Fruit fly (Drosophila melanogaster): ENCODE measurements around the gene CG4820.

CG4820 gene

dm6 chr3R:11219883-11220282 lies 3.5 kb downstream of the CG4820 start, which contains the start of gene CG6689:
Gene CG6689, minus strand, starts transcription at chr3R:11220064.
- TF ChIP-seq Sp1 (GFP tag; optimal IDR thresholded peaks at IDR 0.05) (no peak), dl (GFP tag; optimal IDR thresholded peaks at IDR 0.05; ENCODE audit: insufficient read depth in 1 of 2, partially characterized antibody in 2 of 2) (no peak), h (GFP tag; optimal IDR thresholded peaks at IDR 0.05) (peak; percentile 8), CrebA (GFP tag; optimal IDR thresholded peaks at IDR 0.05; ENCODE audit: borderline replicate concordance) (no peak), Vsx2 (GFP tag; optimal IDR thresholded peaks at IDR 0.05; ENCODE audit: partially characterized antibody) (no peak), ey (GFP tag; optimal IDR thresholded peaks at IDR 0.05) (no peak), Mio (GFP tag; optimal IDR thresholded peaks at IDR 0.05) (no peak), HLH106 (tag; optimal IDR thresholded peaks at IDR 0.05) (no peak), Jra (GFP tag; optimal IDR thresholded peaks at IDR 0.05) (no peak), Hr78 (GFP tag; optimal IDR thresholded peaks at IDR 0.05) (no peak), Dfd (GFP tag; optimal IDR thresholded peaks at IDR 0.05) (no peak), usp (GFP tag; optimal IDR thresholded peaks at IDR 0.05) (no peak), woc (GFP tag; optimal IDR thresholded peaks at IDR 0.05) (peak; percentile 64), Hr83 (GFP tag; optimal IDR thresholded peaks at IDR 0.05; ENCODE audit: poor library complexity, severe bottlenecking) (peak; percentile 46)

dm6 chr3R:11221437-11222230 lies 5.3 kb downstream of the CG4820 start, which contains the start of the genes CG6693 and RpL3:
Gene CG6693, minus strand, starts transcription at chr3R:11221639.
Gene RpL3, plus strand, starts transcription at chr3R:11221894.
- TF ChIP-seq Mio (GFP tag; optimal IDR thresholded peaks at IDR 0.05) (no peak), woc (GFP tag; optimal IDR thresholded peaks at IDR 0.05) (peak; percentile 37), Sp1 (GFP tag; optimal IDR thresholded peaks at IDR 0.05) (peak; percentile 88), N (GFP tag; optimal IDR thresholded peaks at IDR 0.05) (no peak), br (GFP tag; optimal IDR thresholded peaks at IDR 0.05) (peak; percentile 66), Myc (optimal IDR thresholded peaks at IDR 0.05) (peak; percentile 43), dsf (GFP tag; optimal IDR thresholded peaks at IDR 0.05; ENCODE audit: borderline replicate concordance) (peak; percentile 45), Rel (GFP tag; optimal IDR thresholded peaks at IDR 0.05) (no peak), Rel (tag; optimal IDR thresholded peaks at IDR 0.05) (peak; percentile 74), h (GFP tag; optimal IDR thresholded peaks at IDR 0.05) (peak; percentile 84), foxo (GFP tag; optimal IDR thresholded peaks at IDR 0.05) (peak in 1 of 2 experiments; percentile 61), lola (GFP tag; optimal IDR thresholded peaks at IDR 0.05) (no peak), usp (GFP tag; optimal IDR thresholded peaks at IDR 0.05) (no peak), Dif (GFP tag; optimal IDR thresholded peaks at IDR 0.05; ENCODE audit: partially characterized antibody) (peak; percentile 60), psq (GFP tag; optimal IDR thresholded peaks at IDR 0.05) (peak; percentile 46), sage (GFP tag; optimal IDR thresholded peaks at IDR 0.05) (no peak), tai (GFP tag; optimal IDR thresholded peaks at IDR 0.05) (no peak), Abd-B (GFP tag; optimal IDR thresholded peaks at IDR 0.05) (no peak), CG9705 (GFP tag; optimal IDR thresholded peaks at IDR 0.05) (peak; percentile 54), GATAd (GFP tag; optimal IDR thresholded peaks at IDR 0.05) (no peak), Hnf4 (GFP tag; optimal IDR thresholded peaks at IDR 0.05) (peak; percentile 87), ey (GFP tag; optimal IDR thresholded peaks at IDR 0.05) (peak; percentile 12), Vsx2 (GFP tag; optimal IDR thresholded peaks at IDR 0.05; ENCODE audit: partially characterized antibody) (no peak), CG32264 (GFP tag; optimal IDR thresholded peaks at IDR 0.05) (peak; percentile 16), Dfd (GFP tag; optimal IDR thresholded peaks at IDR 0.05) (no peak), fru (GFP tag; optimal IDR thresholded peaks at IDR 0.05) (peak; percentile 75), Hr83 (GFP tag; optimal IDR thresholded peaks at IDR 0.05; ENCODE audit: poor library complexity, severe bottlenecking) (peak; percentile 90), rgr (GFP tag; optimal IDR thresholded peaks at IDR 0.05) (peak; percentile 87), Hr78 (GFP tag; optimal IDR thresholded peaks at IDR 0.05) (no peak), brk (GFP tag; optimal IDR thresholded peaks at IDR 0.05) (no peak), sv (GFP tag; optimal IDR thresholded peaks at IDR 0.05) (peak; percentile 63), CrebA (GFP tag; optimal IDR thresholded peaks at IDR 0.05; ENCODE audit: borderline replicate concordance) (no peak), HLH106 (tag; optimal IDR thresholded peaks at IDR 0.05) (peak; percentile 67), pan (optimal IDR thresholded peaks at IDR 0.05) (no peak), dmrt93B (GFP tag; optimal IDR thresholded peaks at IDR 0.05) (peak; percentile 35), Jra (GFP tag; optimal IDR thresholded peaks at IDR 0.05) (peak; percentile 71), OdsH (GFP tag; optimal IDR thresholded peaks at IDR 0.05) (peak; percentile 69), jim (GFP tag; optimal IDR thresholded peaks at IDR 0.05) (no peak), dl (GFP tag; optimal IDR thresholded peaks at IDR 0.05; ENCODE audit: insufficient read depth in 1 of 2, partially characterized antibody in 2 of 2) (no peak)

All from whole organism, wandering third instar larva.